Worm (Caenorhabditis elegans) whole organism, mixed stage, embryonic: ENCODE results near the gene F59B2.12.
"Not testable (repeated sequence)": the region's sequence is repeated elsewhere in the genome, so short reads cannot be mapped to it uniquely, and the experiment has no call there.

Experiments used
- M03D4.4 ChIP-seq: sonication (generic microtip); optimal IDR thresholded peaks from 2 replicates; lab custom pipeline; 2017; ENCODE audit warnings: mild to moderate bottlenecking, missing genetic modification characterization, missing compliant biosample characterization
- bed-3 ChIP-seq: fragments of 200-800 bp; sonication (Bioruptor generic); optimal IDR thresholded peaks from 3 replicates; lab custom pipeline; 2018; ENCODE audit warnings: mild to moderate bottlenecking, missing genetic modification characterization, moderate library complexity, missing compliant biosample characterization
- blmp-1 ChIP-seq: fragments of 150-350 bp; optimal IDR thresholded peaks from 2 replicates; lab custom pipeline; 2014; ENCODE audit warnings: missing biosample characterization, missing genetic modification characterization
- ceh-39 ChIP-seq: fragments of 150-350 bp; optimal IDR thresholded peaks from 2 replicates; lab custom pipeline; 2014; ENCODE audit warnings: missing biosample characterization, missing genetic modification characterization
- ceh-43 ChIP-seq: fragments of 200-800 bp; sonication (Bioruptor generic); optimal IDR thresholded peaks from 2 replicates; lab custom pipeline; 2018; ENCODE audit warnings: mild to moderate bottlenecking, missing genetic modification characterization, moderate library complexity, missing compliant biosample characterization
- ces-1 ChIP-seq: fragments of 150-350 bp; optimal IDR thresholded peaks from 2 replicates; lab custom pipeline; 2014; ENCODE audit warnings: missing biosample characterization, missing genetic modification reagents, missing genetic modification characterization
- cnd-1 ChIP-seq: fragments of 200-800 bp; sonication (Bioruptor generic); optimal IDR thresholded peaks from 2 replicates; lab custom pipeline; 2018; ENCODE audit warnings: mild to moderate bottlenecking, missing genetic modification characterization, missing compliant biosample characterization
- elt-3 ChIP-seq: fragments of 150-350 bp; optimal IDR thresholded peaks from 2 replicates; lab custom pipeline; 2014; ENCODE audit warnings: missing biosample characterization, missing genetic modification characterization
- flh-1 ChIP-seq: fragments of 200-800 bp; sonication (Bioruptor generic); optimal IDR thresholded peaks from 2 replicates; lab custom pipeline; 2018; ENCODE audit warnings: mild to moderate bottlenecking, missing genetic modification characterization, moderate library complexity, missing compliant biosample characterization
- ham-2 ChIP-seq: fragments of 200-800 bp; sonication (Bioruptor generic); optimal IDR thresholded peaks from 2 replicates; lab custom pipeline; 2018; ENCODE audit warnings: mild to moderate bottlenecking, missing genetic modification characterization, missing compliant biosample characterization
- hlh-1 ChIP-seq: fragments of 150-350 bp; optimal IDR thresholded peaks from 2 replicates; lab custom pipeline; 2014; ENCODE audit warnings: missing biosample characterization, missing genetic modification reagents, missing genetic modification characterization
- lin-13 ChIP-seq: fragments of 150-350 bp; optimal IDR thresholded peaks from 2 replicates; lab custom pipeline; 2014; ENCODE audit warnings: missing biosample characterization, missing genetic modification characterization
- lin-32 ChIP-seq: fragments of 200-800 bp; sonication (Bioruptor generic); optimal IDR thresholded peaks from 2 replicates; lab custom pipeline; 2018; ENCODE audit warnings: mild to moderate bottlenecking, missing genetic modification characterization, missing compliant biosample characterization
- lsy-2 ChIP-seq: fragments of 150-350 bp; optimal IDR thresholded peaks from 2 replicates; lab custom pipeline; 2014; ENCODE audit warnings: missing biosample characterization, missing genetic modification characterization
- mab-5 ChIP-seq: fragments of 150-350 bp; optimal IDR thresholded peaks from 2 replicates; lab custom pipeline; 2014; ENCODE audit warnings: missing biosample characterization, missing genetic modification characterization
- mep-1 ChIP-seq: fragments of 150-350 bp; optimal IDR thresholded peaks from 2 replicates; lab custom pipeline; 2017; ENCODE audit warnings: missing biosample characterization, missing genetic modification reagents, missing genetic modification characterization, inconsistent platforms
- mls-2 ChIP-seq: sonication (generic microtip); optimal IDR thresholded peaks from 2 replicates; lab custom pipeline; 2016; ENCODE audit warnings: mild to moderate bottlenecking, missing genetic modification characterization, moderate library complexity, missing compliant biosample characterization
- nhr-12 ChIP-seq: fragments of 150-350 bp; optimal IDR thresholded peaks from 2 replicates; lab custom pipeline; 2014; ENCODE audit warnings: missing biosample characterization, missing genetic modification characterization
- nhr-2 ChIP-seq: fragments of 150-350 bp; optimal IDR thresholded peaks from 2 replicates; lab custom pipeline; 2014; ENCODE audit warnings: missing biosample characterization, missing genetic modification characterization
- nhr-237 ChIP-seq: fragments of 150-350 bp; optimal IDR thresholded peaks from 2 replicates; lab custom pipeline; 2014; ENCODE audit warnings: missing biosample characterization, missing genetic modification characterization
- nhr-28 ChIP-seq: fragments of 150-350 bp; optimal IDR thresholded peaks from 2 replicates; lab custom pipeline; 2014; ENCODE audit warnings: missing biosample characterization, missing genetic modification characterization
- nhr-76 ChIP-seq: sonication (generic microtip); optimal IDR thresholded peaks from 2 replicates; lab custom pipeline; 2017; ENCODE audit warnings: missing biosample characterization, missing genetic modification characterization
- pha-4 ChIP-seq: fragments of 150-350 bp; optimal IDR thresholded peaks from 2 replicates; lab custom pipeline; 2018; ENCODE audit warnings: missing biosample characterization, missing genetic modification reagents, missing genetic modification characterization
- sem-2 ChIP-seq: fragments of 200-800 bp; sonication (Bioruptor generic); optimal IDR thresholded peaks from 2 replicates; lab custom pipeline; 2018; ENCODE audit warnings: mild to moderate bottlenecking, missing genetic modification characterization, missing compliant biosample characterization
- snpc-4 ChIP-seq: fragments of 150-350 bp; optimal IDR thresholded peaks from 2 replicates; lab custom pipeline; 2014; ENCODE audit warnings: missing biosample characterization, missing genetic modification characterization
- sptf-1 ChIP-seq: sonication (generic microtip); optimal IDR thresholded peaks from 2 replicates; lab custom pipeline; 2017; ENCODE audit warnings: mild to moderate bottlenecking, missing genetic modification characterization, moderate library complexity, missing compliant biosample characterization
- tbx-8 ChIP-seq: fragments of 200-800 bp; sonication (Bioruptor generic); optimal IDR thresholded peaks from 2 replicates; lab custom pipeline; 2018; ENCODE audit warnings: mild to moderate bottlenecking, missing genetic modification characterization, moderate library complexity, missing compliant biosample characterization
- unc-120 ChIP-seq: sonication (generic microtip); optimal IDR thresholded peaks from 2 replicates; lab custom pipeline; 2017; ENCODE audit warnings: missing genetic modification characterization, missing compliant biosample characterization; ENCODE audit not compliant: poor library complexity, severe bottlenecking
- unc-39 ChIP-seq: fragments of 150-350 bp; optimal IDR thresholded peaks from 2 replicates; lab custom pipeline; 2014; ENCODE audit warnings: missing biosample characterization, missing genetic modification characterization
- zip-8 ChIP-seq: fragments of 150-350 bp; optimal IDR thresholded peaks from 2 replicates; lab custom pipeline; 2014; ENCODE audit warnings: missing biosample characterization, missing genetic modification characterization

F59B2.12 gene

ce11 chrIII:8986872-8987271, 30.5 kb upstream of the F59B2.12 start:
- TF ChIP-seq mep-1 (tag; lab: Kevin White, UChicago) (no peak), elt-3 (tag; lab: Kevin White, UChicago) (peak; percentile 90), hlh-1 (tag; lab: Kevin White, UChicago) (peak; percentile 5), lin-32 (GFP tag; lab: Kevin White, UChicago) (no peak)

- no peak for TF ChIP-seq lin-13 (tag; lab: Kevin White, UChicago)
- no peak for TF ChIP-seq cnd-1
- no peak for TF ChIP-seq nhr-28 (tag; lab: Kevin White, UChicago)
- TF ChIP-seq blmp-1 (tag; lab: Kevin White, UChicago): no peak
- TF ChIP-seq mab-5 (tag; lab: Kevin White, UChicago): no peak
These were observed 29.3 kb upstream of the F59B2.12 start for ce11 chrIII:8988061-8988460.

ce11 chrIII:8988544-8988943, 28.9 kb upstream of the F59B2.12 start:
- TF ChIP-seq nhr-76 (tag; lab: Kevin White, UChicago) (no peak), ceh-39 (tag; lab: Kevin White, UChicago) (no peak), nhr-2 (tag; lab: Kevin White, UChicago) (no peak)

ce11 chrIII:8989752-8990151, 27.6 kb upstream of the F59B2.12 start, which contains the start of gene R08D7.7:
R08D7.7 (plus strand) TSS chrIII:8990052.
- TF ChIP-seq ces-1 (GFP tag; lab: Kevin White, UChicago); tbx-8; nhr-12: not testable (repeated sequence)

ce11 chrIII:8996686-8997085, 20.7 kb upstream of the F59B2.12 start, which contains the start of gene skat-1:
skat-1 (minus strand) TSS chrIII:8996786.
- no peak for TF ChIP-seq elt-3 (tag; lab: Kevin White, UChicago)
- no peak for TF ChIP-seq mep-1 (tag; lab: Kevin White, UChicago)
- no peak for TF ChIP-seq unc-120 (tag; lab: Kevin White, UChicago)
- no peak for TF ChIP-seq nhr-76 (tag; lab: Kevin White, UChicago)
- TF ChIP-seq nhr-28 (tag; lab: Kevin White, UChicago): no peak
- no peak for TF ChIP-seq ham-2
- no peak for TF ChIP-seq hlh-1 (tag; lab: Kevin White, UChicago)
- TF ChIP-seq pha-4: no peak
- no peak for TF ChIP-seq nhr-12
- TF ChIP-seq lsy-2: no peak
- TF ChIP-seq ces-1 (GFP tag; lab: Kevin White, UChicago): no peak
- no peak for TF ChIP-seq ceh-43 (GFP tag; lab: Kevin White, UChicago)
- TF ChIP-seq mls-2 (tag; lab: Kevin White, UChicago): no peak
- no peak for TF ChIP-seq flh-1 (GFP tag; lab: Kevin White, UChicago)
- no peak for TF ChIP-seq sptf-1 (tag; lab: Kevin White, UChicago)
- no peak for TF ChIP-seq zip-8 (tag; lab: Kevin White, UChicago)
- TF ChIP-seq unc-39 (tag; lab: Kevin White, UChicago): no peak
- TF ChIP-seq M03D4.4 (tag; lab: Kevin White, UChicago): no peak
- no peak for TF ChIP-seq ceh-39 (tag; lab: Kevin White, UChicago)
- TF ChIP-seq, all 35 proteins: peak for 0

- TF ChIP-seq nhr-237 (tag; lab: Kevin White, UChicago): no peak
- TF ChIP-seq bed-3: no peak
- TF ChIP-seq snpc-4 (tag; lab: Kevin White, UChicago): no peak
These were observed 19.6 kb upstream of the F59B2.12 start for ce11 chrIII:8997821-8998220.

- TF ChIP-seq mab-5 (tag; lab: Kevin White, UChicago): no peak
- no peak for TF ChIP-seq mep-1 (tag; lab: Kevin White, UChicago)
- no peak for TF ChIP-seq nhr-12
- no peak for TF ChIP-seq sptf-1 (tag; lab: Kevin White, UChicago)
- no peak for TF ChIP-seq nhr-76 (tag; lab: Kevin White, UChicago)
- no peak for TF ChIP-seq nhr-28 (tag; lab: Kevin White, UChicago)
- TF ChIP-seq unc-120 (tag; lab: Kevin White, UChicago): no peak
- TF ChIP-seq cnd-1: no peak
- TF ChIP-seq tbx-8: no peak
- no peak for TF ChIP-seq lsy-2
- TF ChIP-seq sem-2 (GFP tag; lab: Kevin White, UChicago): no peak
- TF ChIP-seq, all 35 proteins: peak for 0
These were observed 18.5 kb upstream of the F59B2.12 start for ce11 chrIII:8998884-8999283.
